Worm (Caenorhabditis elegans): ENCODE data around the gene nhr-258.

- TF ChIP-seq ref-1 (GFP tag; conservative IDR thresholded peaks at IDR 0.05): no peak
- no peak for TF ChIP-seq klf-2 (GFP tag; conservative IDR thresholded peaks at IDR 0.05)
- TF ChIP-seq tab-1 (GFP tag; IDR thresholded peaks at IDR 0.05): no peak
- no peak for TF ChIP-seq cog-1 (tag; optimal IDR thresholded peaks at IDR 0.05)
- no peak for TF ChIP-seq ztf-23 (GFP tag; IDR thresholded peaks at IDR 0.05)
These were observed 20.9 kb upstream of the nhr-258 start for ce11 chrIV:8023861-8024260.
